Fruit fly (Drosophila melanogaster): ENCODE data around the gene CG13299.
A peak's percentile ranks its signal among the peaks of the same experiment; 100 is the strongest.

Gene CG13299

dm6 chr3L:6232261-6232660, at the start of gene CG13299:
Gene CG13299 (minus strand): TSS chr3L:6232361.
- TF ChIP-seq GATAd (GFP tag; optimal IDR thresholded peaks at IDR 0.05) (no peak), Jra (GFP tag; optimal IDR thresholded peaks at IDR 0.05) (no peak), dsf (GFP tag; optimal IDR thresholded peaks at IDR 0.05; ENCODE audit: borderline replicate concordance) (no peak), sv (GFP tag; optimal IDR thresholded peaks at IDR 0.05) (no peak), fru (GFP tag; optimal IDR thresholded peaks at IDR 0.05) (no peak), ey (GFP tag; optimal IDR thresholded peaks at IDR 0.05) (no peak), Vsx2 (GFP tag; optimal IDR thresholded peaks at IDR 0.05; ENCODE audit: partially characterized antibody) (no peak), woc (GFP tag; optimal IDR thresholded peaks at IDR 0.05) (no peak), HLH106 (tag; optimal IDR thresholded peaks at IDR 0.05) (no peak), lola (GFP tag; optimal IDR thresholded peaks at IDR 0.05) (no peak), dl (GFP tag; optimal IDR thresholded peaks at IDR 0.05; ENCODE audit: insufficient read depth in 1 of 2, partially characterized antibody in 2 of 2) (no peak), pan (optimal IDR thresholded peaks at IDR 0.05) (no peak), tai (GFP tag; optimal IDR thresholded peaks at IDR 0.05) (no peak), br (GFP tag; optimal IDR thresholded peaks at IDR 0.05) (no peak), usp (GFP tag; optimal IDR thresholded peaks at IDR 0.05) (no peak), sage (GFP tag; optimal IDR thresholded peaks at IDR 0.05) (no peak), CrebA (GFP tag; optimal IDR thresholded peaks at IDR 0.05; ENCODE audit: borderline replicate concordance) (no peak), Sp1 (GFP tag; optimal IDR thresholded peaks at IDR 0.05) (no peak), Dif (GFP tag; optimal IDR thresholded peaks at IDR 0.05; ENCODE audit: partially characterized antibody) (no peak), CG9705 (GFP tag; optimal IDR thresholded peaks at IDR 0.05) (no peak)

- TF ChIP-seq jim (GFP tag; optimal IDR thresholded peaks at IDR 0.05) (no peak), Hnf4 (GFP tag; optimal IDR thresholded peaks at IDR 0.05) (no peak)
Measured at dm6 chr3L:6275487-6275886, 43.3 kb upstream of the CG13299 start, which contains the start of gene CG43168. Gene CG43168 (plus strand): TSS chr3L:6275787.

dm6 chr3L:6274929-6275328, 42.8 kb upstream of the CG13299 start:
- no peak for TF ChIP-seq psq (GFP tag; optimal IDR thresholded peaks at IDR 0.05)
- no peak for TF ChIP-seq Dif (GFP tag; optimal IDR thresholded peaks at IDR 0.05; ENCODE audit: partially characterized antibody)
- TF ChIP-seq Abd-B (GFP tag; optimal IDR thresholded peaks at IDR 0.05): no peak
- TF ChIP-seq Dfd (GFP tag; optimal IDR thresholded peaks at IDR 0.05): no peak
- no peak for TF ChIP-seq jim (GFP tag; optimal IDR thresholded peaks at IDR 0.05)
- TF ChIP-seq GATAd (GFP tag; optimal IDR thresholded peaks at IDR 0.05): no peak
- no peak for TF ChIP-seq sv (GFP tag; optimal IDR thresholded peaks at IDR 0.05)
- no peak for TF ChIP-seq Mio (GFP tag; optimal IDR thresholded peaks at IDR 0.05)

dm6 chr3L:6270283-6270682, 38.1 kb upstream of the CG13299 start:
- no peak for TF ChIP-seq Vsx2 (GFP tag; optimal IDR thresholded peaks at IDR 0.05; ENCODE audit: partially characterized antibody)
- no peak for TF ChIP-seq br (GFP tag; optimal IDR thresholded peaks at IDR 0.05)
- no peak for TF ChIP-seq Mio (GFP tag; optimal IDR thresholded peaks at IDR 0.05)
- TF ChIP-seq sv (GFP tag; optimal IDR thresholded peaks at IDR 0.05): no peak
- TF ChIP-seq CG9705 (GFP tag; optimal IDR thresholded peaks at IDR 0.05): no peak
- no peak for TF ChIP-seq Rel (GFP tag; optimal IDR thresholded peaks at IDR 0.05)
- no peak for TF ChIP-seq Rel (tag; optimal IDR thresholded peaks at IDR 0.05)
- peak; percentile 55 for TF ChIP-seq fru (GFP tag; optimal IDR thresholded peaks at IDR 0.05)
- TF ChIP-seq Sp1 (GFP tag; optimal IDR thresholded peaks at IDR 0.05): peak; percentile 31
- no peak for TF ChIP-seq N (GFP tag; optimal IDR thresholded peaks at IDR 0.05)
- no peak for TF ChIP-seq Abd-B (GFP tag; optimal IDR thresholded peaks at IDR 0.05)
- no peak for TF ChIP-seq dl (GFP tag; optimal IDR thresholded peaks at IDR 0.05; ENCODE audit: insufficient read depth in 1 of 2, partially characterized antibody in 2 of 2)
- TF ChIP-seq sage (GFP tag; optimal IDR thresholded peaks at IDR 0.05): no peak
- TF ChIP-seq tai (GFP tag; optimal IDR thresholded peaks at IDR 0.05): no peak
- TF ChIP-seq Myc (optimal IDR thresholded peaks at IDR 0.05): no peak
- no peak for TF ChIP-seq Jra (GFP tag; optimal IDR thresholded peaks at IDR 0.05)
- TF ChIP-seq Dif (GFP tag; optimal IDR thresholded peaks at IDR 0.05; ENCODE audit: partially characterized antibody): no peak
- TF ChIP-seq lola (GFP tag; optimal IDR thresholded peaks at IDR 0.05): no peak
- TF ChIP-seq HLH106 (tag; optimal IDR thresholded peaks at IDR 0.05): peak; percentile 41
- TF ChIP-seq dmrt93B (GFP tag; optimal IDR thresholded peaks at IDR 0.05): no peak
- TF ChIP-seq pan (optimal IDR thresholded peaks at IDR 0.05): no peak
- TF ChIP-seq Dfd (GFP tag; optimal IDR thresholded peaks at IDR 0.05): no peak
- TF ChIP-seq brk (GFP tag; optimal IDR thresholded peaks at IDR 0.05): peak; percentile 18
- TF ChIP-seq Hnf4 (GFP tag; optimal IDR thresholded peaks at IDR 0.05): peak; percentile 28
- TF ChIP-seq usp (GFP tag; optimal IDR thresholded peaks at IDR 0.05): no peak
- TF ChIP-seq Hr83 (GFP tag; optimal IDR thresholded peaks at IDR 0.05; ENCODE audit: poor library complexity, severe bottlenecking): no peak
- TF ChIP-seq foxo (GFP tag; optimal IDR thresholded peaks at IDR 0.05): peak in 1 of 2 experiments; percentile 62
- TF ChIP-seq ey (GFP tag; optimal IDR thresholded peaks at IDR 0.05): peak; percentile 27
- TF ChIP-seq Hr78 (GFP tag; optimal IDR thresholded peaks at IDR 0.05): no peak
- TF ChIP-seq psq (GFP tag; optimal IDR thresholded peaks at IDR 0.05): peak; percentile 27
- no peak for TF ChIP-seq dsf (GFP tag; optimal IDR thresholded peaks at IDR 0.05; ENCODE audit: borderline replicate concordance)
- no peak for TF ChIP-seq CG32264 (GFP tag; optimal IDR thresholded peaks at IDR 0.05)
- no peak for TF ChIP-seq CrebA (GFP tag; optimal IDR thresholded peaks at IDR 0.05; ENCODE audit: borderline replicate concordance)
- TF ChIP-seq GATAd (GFP tag; optimal IDR thresholded peaks at IDR 0.05): no peak
- no peak for TF ChIP-seq jim (GFP tag; optimal IDR thresholded peaks at IDR 0.05)
- peak; percentile 48 for TF ChIP-seq OdsH (GFP tag; optimal IDR thresholded peaks at IDR 0.05)
- TF ChIP-seq woc (GFP tag; optimal IDR thresholded peaks at IDR 0.05): peak; percentile 25
- peak; percentile 35 for TF ChIP-seq rgr (GFP tag; optimal IDR thresholded peaks at IDR 0.05)
- TF ChIP-seq h (GFP tag; optimal IDR thresholded peaks at IDR 0.05): peak; percentile 52

Measured in whole organism, wandering third instar larva.